Worm (Caenorhabditis elegans) whole organism, late embryonic: Measurements from ENCODE around the gene idpa-1.

Source experiments
- ama-1 ChIP-seq: fragments of 150-350 bp; optimal IDR thresholded peaks from 2 replicates; lab custom pipeline; 2014
- pha-4 ChIP-seq: fragments of 150-350 bp; optimal IDR thresholded peaks from 2 replicates; lab custom pipeline; 2018; ENCODE audit warnings: missing biosample characterization, missing genetic modification reagents, missing genetic modification characterization

DNA sequence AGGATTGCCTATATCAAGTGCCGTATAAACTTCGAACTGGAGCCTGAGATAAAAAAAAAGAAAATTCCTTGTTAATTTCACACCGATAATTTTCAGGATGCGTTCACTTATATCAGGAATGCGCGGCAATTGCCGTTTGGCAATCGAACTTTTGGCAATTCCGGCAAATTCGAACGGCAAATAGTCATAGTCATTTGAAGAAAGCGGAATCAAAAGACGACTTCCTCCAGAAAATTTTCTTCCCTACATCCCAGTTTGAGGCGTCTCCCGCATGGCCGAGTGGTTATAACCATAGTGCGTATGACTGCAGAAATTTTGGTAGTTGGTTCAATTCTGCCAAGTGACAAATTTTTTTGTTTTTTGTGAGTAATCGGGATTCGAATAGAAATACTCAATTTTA lies 45.1 kb downstream of the idpa-1 start, which contains the start of gene F56F11.4:
- TF ChIP-seq pha-4 (tag; lab: Kevin White, UChicago) = no peak
- no peak for TF ChIP-seq ama-1 (lab: Kevin White, UChicago)
